Worm (Caenorhabditis elegans): ENCODE data around the gene cht-4.

The cht-4 gene

ce11 chrIII:1680996-1681395, 23.7 kb upstream of the cht-4 start (continued):
- TF ChIP-seq sdz-38 (tag; optimal IDR thresholded peaks at IDR 0.05) (no peak), gei-17 (GFP tag; optimal IDR thresholded peaks at IDR 0.05) (no peak), F57C9.4 (tag; optimal IDR thresholded peaks at IDR 0.05) (no peak), F22D6.2 (tag; optimal IDR thresholded peaks at IDR 0.05) (no peak), C06A6.2 (GFP tag; conservative IDR thresholded peaks at IDR 0.05) (0 out of 2 replicates have a peak, but pooled peaks have one; percentile 18), snpc-4 (GFP tag; optimal IDR thresholded peaks at IDR 0.05) (no peak), snpc-4 (tag; optimal IDR thresholded peaks at IDR 0.05) (peak in 1 of 4 experiments; percentile 3), B0261.1 (tag; optimal IDR thresholded peaks at IDR 0.05) (no peak), pbrm-1 (GFP tag; IDR thresholded peaks at IDR 0.05) (peak; percentile 55; the same call in 1 of the 2 replicates), K11D2.4 (GFP tag; IDR thresholded peaks at IDR 0.05) (0 out of 2 replicates have a peak, but pooled peaks have one; percentile 13), cebp-2 (GFP tag; IDR thresholded peaks at IDR 0.05) (0 out of 2 replicates have a peak, but pooled peaks have one; percentile 22), tbp1 (GFP tag; optimal IDR thresholded peaks at IDR 0.05) (peak; percentile 34), aptf-3 (GFP tag; IDR thresholded peaks at IDR 0.05) (no peak), atf-7 (tag; optimal IDR thresholded peaks at IDR 0.05) (peak; percentile 66), dox-1 (GFP tag; IDR thresholded peaks at IDR 0.05) (peak; percentile 47), unc-62 (GFP tag; optimal IDR thresholded peaks at IDR 0.05) (peak; percentile 32), egrh-3 (GFP tag; IDR thresholded peaks at IDR 0.05) (peak; percentile 66)

ce11 chrIII:1680393-1680792, 23.1 kb upstream of the cht-4 start:
- no peak for TF ChIP-seq Y53F4B.3 (GFP tag; IDR thresholded peaks at IDR 0.05)
- peak; percentile 77 for TF ChIP-seq hmg-1.2 (GFP tag; IDR thresholded peaks at IDR 0.05)
- TF ChIP-seq F37B4.10 (GFP tag; IDR thresholded peaks at IDR 0.05) = no peak
- no peak for TF ChIP-seq mcd-1 (GFP tag; IDR thresholded peaks at IDR 0.05)

ce11 chrIII:1678671-1679070, 21.4 kb upstream of the cht-4 start:
- TF ChIP-seq unc-62 (GFP tag; optimal IDR thresholded peaks at IDR 0.05) (no peak), B0019.2 (GFP tag; conservative IDR thresholded peaks at IDR 0.05) (no peak), tbx-9 (tag; optimal IDR thresholded peaks at IDR 0.05; ENCODE audit: borderline replicate concordance) (no peak), cebp-2 (GFP tag; IDR thresholded peaks at IDR 0.05) (no peak), K11D2.4 (GFP tag; IDR thresholded peaks at IDR 0.05) (no peak), somi-1 (GFP tag; optimal IDR thresholded peaks at IDR 0.05) (no peak), F49E8.2 (tag; optimal IDR thresholded peaks at IDR 0.05; ENCODE audit: insufficient read depth) (no peak), Y53G8AR.9 (GFP tag; conservative IDR thresholded peaks at IDR 0.05) (no peak), mcd-1 (GFP tag; IDR thresholded peaks at IDR 0.05) (no peak), chd-7 (tag; optimal IDR thresholded peaks at IDR 0.05) (no peak), attf-6 (GFP tag; IDR thresholded peaks at IDR 0.05) (no peak), madf-6 (GFP tag; IDR thresholded peaks at IDR 0.05) (no peak)

- TF ChIP-seq hsf-1 (GFP tag; IDR thresholded peaks at IDR 0.05) = no peak
Measured at ce11 chrIII:1676588-1676987, 19.3 kb upstream of the cht-4 start, which contains the start of gene Y22D7AR.6. Gene Y22D7AR.6 (minus strand): TSS chrIII:1676721.

- TF ChIP-seq ama-1 (optimal IDR thresholded peaks at IDR 0.05) (no peak), ama-1 (GFP tag; optimal IDR thresholded peaks at IDR 0.05) (no peak), C17E4.6 (GFP tag; IDR thresholded peaks at IDR 0.05) (no peak), cebp-1 (GFP tag; IDR thresholded peaks at IDR 0.05) (no peak; the same call in 1 of the 2 replicates), cebp-1 (tag; optimal IDR thresholded peaks at IDR 0.05) (peak; percentile 93), rec-8 (tag; optimal IDR thresholded peaks at IDR 0.05) (no peak), let-607 (tag; optimal IDR thresholded peaks at IDR 0.05) (no peak)
Measured at ce11 chrIII:1674760-1675159, 17.5 kb upstream of the cht-4 start.
